Fruit fly (Drosophila melanogaster): Measurements from ENCODE around the gene CG15628.

The CG15628 gene

DNA sequence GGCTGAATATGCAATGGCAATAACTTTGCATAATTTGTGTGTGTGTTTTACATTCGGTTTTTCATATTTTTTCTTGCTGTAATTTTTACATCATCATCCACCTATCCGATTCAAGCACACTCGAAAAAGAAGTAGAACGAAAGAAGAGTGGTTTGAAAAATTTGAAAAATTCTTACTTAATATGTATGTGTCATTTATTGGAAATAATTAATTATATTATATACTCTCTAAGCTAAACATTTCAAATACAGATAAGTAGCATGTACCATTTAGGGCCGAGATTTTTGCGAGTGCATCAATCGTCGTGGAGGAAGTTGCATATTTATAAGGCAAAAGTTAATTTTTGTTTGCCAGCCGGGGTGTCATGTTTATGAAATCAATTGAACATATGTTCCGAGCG is 15.5 kb upstream of the CG15628 start:
- TF ChIP-seq tj (GFP tag; optimal IDR thresholded peaks at IDR 0.05), result no peak
- no peak for TF ChIP-seq CG14711 (tag; optimal IDR thresholded peaks at IDR 0.05)
- TF ChIP-seq toe (GFP tag; optimal IDR thresholded peaks at IDR 0.05), result no peak
- TF ChIP-seq CG7045 (GFP tag; optimal IDR thresholded peaks at IDR 0.05), result no peak
- no peak for TF ChIP-seq Clk (GFP tag; optimal IDR thresholded peaks at IDR 0.05)
- TF ChIP-seq kay (GFP tag; ENCODE audit: borderline replicate concordance), result no peak
- TF ChIP-seq pad (GFP tag; optimal IDR thresholded peaks at IDR 0.05), result no peak
- no peak for TF ChIP-seq CG11617 (GFP tag; optimal IDR thresholded peaks at IDR 0.05)
- no peak for TF ChIP-seq CG5204 (GFP tag; optimal IDR thresholded peaks at IDR 0.05)
- no peak for TF ChIP-seq ovo (GFP tag; optimal IDR thresholded peaks at IDR 0.05)
- TF ChIP-seq cnc (optimal IDR thresholded peaks at IDR 0.05), result no peak
- no peak for TF ChIP-seq CG33017 (tag; optimal IDR thresholded peaks at IDR 0.05)

DNA sequence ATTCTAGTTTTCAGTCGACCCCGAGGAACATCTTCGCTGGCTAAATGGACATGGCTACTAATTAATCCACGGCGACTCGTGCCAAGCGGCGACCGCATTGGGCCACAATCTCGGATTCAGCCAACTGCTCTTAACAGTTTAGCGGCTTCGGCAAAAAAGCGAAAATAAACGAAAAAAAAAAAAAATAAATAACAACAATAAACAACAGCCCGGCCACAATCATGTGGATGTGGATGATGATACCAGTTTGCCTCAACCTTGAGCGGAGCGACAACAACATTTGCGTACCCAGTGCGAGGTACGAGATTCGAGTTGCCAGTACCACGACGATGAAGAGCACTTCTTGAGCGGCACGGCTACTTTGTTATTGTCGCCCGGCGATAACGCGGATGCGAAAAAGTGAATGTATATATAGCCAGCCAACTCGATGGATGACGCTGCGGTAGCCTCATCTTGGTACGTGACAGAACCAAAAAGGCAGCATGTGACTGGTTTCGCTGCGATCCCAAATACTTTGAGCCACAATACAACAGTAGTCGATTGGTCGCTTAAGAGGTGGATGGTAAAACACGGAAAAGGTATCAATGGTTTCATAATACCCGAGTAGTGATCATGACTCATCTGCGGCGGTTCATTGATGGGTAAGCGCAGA is 13.5 kb upstream of the CG15628 start:
- TF ChIP-seq Crg-1 (GFP tag; optimal IDR thresholded peaks at IDR 0.05) (no peak), kay (GFP tag; ENCODE audit: borderline replicate concordance) (peak; percentile 58), pad (GFP tag; optimal IDR thresholded peaks at IDR 0.05) (no peak), CG33017 (tag; optimal IDR thresholded peaks at IDR 0.05) (no peak), cnc (optimal IDR thresholded peaks at IDR 0.05) (no peak), CG11617 (GFP tag; optimal IDR thresholded peaks at IDR 0.05) (no peak), cic (GFP tag; optimal IDR thresholded peaks at IDR 0.05) (no peak)

dm6 chr2L:4810044-4810609 is 11.4 kb upstream of the CG15628 start:
- TF ChIP-seq CG7101 (tag; optimal IDR thresholded peaks at IDR 0.05) (peak; percentile 54), CG7045 (GFP tag; optimal IDR thresholded peaks at IDR 0.05) (no peak), tj (GFP tag; optimal IDR thresholded peaks at IDR 0.05) (no peak), CG14711 (tag; optimal IDR thresholded peaks at IDR 0.05) (no peak), CG1620 (GFP tag; optimal IDR thresholded peaks at IDR 0.05) (peak; percentile 1), CG12768 (GFP tag; optimal IDR thresholded peaks at IDR 0.05) (peak; percentile 47), pad (GFP tag; optimal IDR thresholded peaks at IDR 0.05) (peak; percentile 33), cic (GFP tag; optimal IDR thresholded peaks at IDR 0.05) (peak; percentile 80), ovo (GFP tag; optimal IDR thresholded peaks at IDR 0.05) (peak; percentile 26), CG33017 (tag; optimal IDR thresholded peaks at IDR 0.05) (peak; percentile 45), CG11617 (GFP tag; optimal IDR thresholded peaks at IDR 0.05) (no peak), cnc (optimal IDR thresholded peaks at IDR 0.05) (no peak), kay (GFP tag; ENCODE audit: borderline replicate concordance) (peak; percentile 76), bab1 (GFP tag; optimal IDR thresholded peaks at IDR 0.05) (peak; percentile 81), toe (GFP tag; optimal IDR thresholded peaks at IDR 0.05) (no peak), Clk (GFP tag; optimal IDR thresholded peaks at IDR 0.05) (no peak), Hr96 (GFP tag; optimal IDR thresholded peaks at IDR 0.05) (no peak), CG5204 (GFP tag; optimal IDR thresholded peaks at IDR 0.05) (peak; percentile 11), Crg-1 (GFP tag; optimal IDR thresholded peaks at IDR 0.05) (peak; percentile 42), Mnt (GFP tag; optimal IDR thresholded peaks at IDR 0.05) (peak; percentile 94)

dm6 chr2L:4810697-4811490 is 10.7 kb upstream of the CG15628 start:
- TF ChIP-seq bab1 (GFP tag; optimal IDR thresholded peaks at IDR 0.05) (no peak), CG7101 (tag; optimal IDR thresholded peaks at IDR 0.05) (peak; percentile 11), CG11617 (GFP tag; optimal IDR thresholded peaks at IDR 0.05) (peak; percentile 77), kay (GFP tag; ENCODE audit: borderline replicate concordance) (peak; percentile 68), CG14711 (tag; optimal IDR thresholded peaks at IDR 0.05) (peak; percentile 18), CG1620 (GFP tag; optimal IDR thresholded peaks at IDR 0.05) (peak; percentile 11), CG33017 (tag; optimal IDR thresholded peaks at IDR 0.05) (peak; percentile 11), CG12768 (GFP tag; optimal IDR thresholded peaks at IDR 0.05) (no peak), Hr96 (GFP tag; optimal IDR thresholded peaks at IDR 0.05) (peak; percentile 26), CG5204 (GFP tag; optimal IDR thresholded peaks at IDR 0.05) (peak; percentile 70), CG7045 (GFP tag; optimal IDR thresholded peaks at IDR 0.05) (peak; percentile 63), Clk (GFP tag; optimal IDR thresholded peaks at IDR 0.05) (no peak), pad (GFP tag; optimal IDR thresholded peaks at IDR 0.05) (peak; percentile 27), Mnt (GFP tag; optimal IDR thresholded peaks at IDR 0.05) (no peak), cic (GFP tag; optimal IDR thresholded peaks at IDR 0.05) (no peak), toe (GFP tag; optimal IDR thresholded peaks at IDR 0.05) (peak; percentile 37), cnc (optimal IDR thresholded peaks at IDR 0.05) (no peak), tj (GFP tag; optimal IDR thresholded peaks at IDR 0.05) (peak; percentile 39), Crg-1 (GFP tag; optimal IDR thresholded peaks at IDR 0.05) (peak; percentile 5), ovo (GFP tag; optimal IDR thresholded peaks at IDR 0.05) (no peak)

DNA sequence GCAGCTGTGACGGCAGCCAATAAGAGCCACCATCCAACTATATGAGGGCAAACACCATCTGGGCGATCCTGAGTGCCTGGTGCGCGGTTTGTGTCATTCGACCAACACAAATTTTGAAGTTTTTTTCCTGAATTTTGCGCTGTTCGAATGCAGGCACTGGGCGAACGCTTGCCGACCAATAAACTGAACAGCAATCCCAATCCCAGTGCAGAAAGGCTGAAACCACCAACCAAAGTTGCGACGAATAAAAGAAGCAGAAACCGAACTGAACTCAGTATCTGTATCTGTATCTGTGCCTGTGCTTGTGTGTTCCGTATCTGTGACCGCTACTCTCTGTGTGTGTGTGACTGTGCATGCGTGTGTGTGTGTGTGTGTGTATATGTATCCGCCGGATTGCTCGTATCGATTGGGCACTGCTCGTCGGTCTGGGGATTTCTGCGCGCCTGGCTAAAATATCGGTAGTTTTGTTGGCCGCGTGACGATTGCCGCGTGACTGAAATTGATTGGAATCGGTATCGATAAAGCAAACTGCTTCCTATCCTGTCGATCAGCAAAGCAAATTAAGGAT is 10.0 kb upstream of the CG15628 start:
- TF ChIP-seq cic (GFP tag; optimal IDR thresholded peaks at IDR 0.05) (peak; percentile 84), kay (GFP tag; ENCODE audit: borderline replicate concordance) (no peak), CG12768 (GFP tag; optimal IDR thresholded peaks at IDR 0.05) (peak; percentile 86), tj (GFP tag; optimal IDR thresholded peaks at IDR 0.05) (no peak), bab1 (GFP tag; optimal IDR thresholded peaks at IDR 0.05) (no peak), CG7045 (GFP tag; optimal IDR thresholded peaks at IDR 0.05) (no peak), CG33017 (tag; optimal IDR thresholded peaks at IDR 0.05) (no peak), cnc (optimal IDR thresholded peaks at IDR 0.05) (no peak), CG11617 (GFP tag; optimal IDR thresholded peaks at IDR 0.05) (peak; percentile 0), ovo (GFP tag; optimal IDR thresholded peaks at IDR 0.05) (peak; percentile 30), pad (GFP tag; optimal IDR thresholded peaks at IDR 0.05) (no peak), Hr96 (GFP tag; optimal IDR thresholded peaks at IDR 0.05) (no peak), CG1620 (GFP tag; optimal IDR thresholded peaks at IDR 0.05) (no peak), toe (GFP tag; optimal IDR thresholded peaks at IDR 0.05) (no peak), CG14711 (tag; optimal IDR thresholded peaks at IDR 0.05) (no peak), Crg-1 (GFP tag; optimal IDR thresholded peaks at IDR 0.05) (no peak), CG7101 (tag; optimal IDR thresholded peaks at IDR 0.05) (no peak), Mnt (GFP tag; optimal IDR thresholded peaks at IDR 0.05) (peak; percentile 85), Clk (GFP tag; optimal IDR thresholded peaks at IDR 0.05) (peak; percentile 8), CG5204 (GFP tag; optimal IDR thresholded peaks at IDR 0.05) (no peak)

Measured in whole organism, adult.